Worm (Caenorhabditis elegans): ENCODE measurements around the gene klc-1.

ce11 chrIV:11082789-11083235 is 723 bp upstream of the klc-1 start:
- TF ChIP-seq cog-1 (tag; optimal IDR thresholded peaks at IDR 0.05) (peak; percentile 63), med-1 (GFP tag; optimal IDR thresholded peaks at IDR 0.05; ENCODE audit: insufficient read depth) (no peak), ref-1 (GFP tag; conservative IDR thresholded peaks at IDR 0.05) (no peak), ztf-29 (GFP tag; IDR thresholded peaks at IDR 0.05) (no peak), ztf-23 (GFP tag; IDR thresholded peaks at IDR 0.05) (peak; percentile 70)

Data from whole organism, midembryonic.